Fruit fly (Drosophila melanogaster) S2 (cell line): ENCODE data around the gene Agpat2.

ENCODE experiments used
- CG8478 ChIP-seq: fragments of >200 bp; optimal IDR thresholded peaks from 2 replicates; lab custom pipeline; 2018
- CTCF ChIP-seq, 2 experiments: fragments of >200 bp; optimal IDR thresholded peaks; 2 replicates each; lab custom pipeline; 2018

DNA sequence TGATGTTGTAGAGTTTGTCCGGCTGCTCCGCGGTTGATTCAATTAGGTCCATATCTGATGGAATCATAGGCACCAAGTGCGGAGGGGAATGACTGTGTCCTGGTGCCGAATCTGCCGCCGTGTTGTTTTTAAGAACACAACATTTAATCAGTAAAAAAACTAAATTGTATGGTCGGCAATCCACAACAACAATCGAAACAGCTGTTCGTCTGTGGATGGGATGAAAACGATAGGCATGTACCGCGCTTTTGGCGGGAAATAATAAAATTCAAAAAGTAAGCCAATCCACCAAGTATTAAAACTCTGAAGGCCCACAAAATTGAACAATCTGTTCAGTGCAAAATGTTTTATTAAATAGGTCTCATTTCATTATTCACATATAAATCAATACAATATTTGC is 14.4 kb downstream of the Agpat2 start, which contains the start of gene Aasdh:
- no peak for TF ChIP-seq CTCF (optimal IDR thresholded peaks at IDR 0.05; lab: Kevin White, UChicago)
- no peak for TF ChIP-seq CG8478
